Fruit fly (Drosophila melanogaster) whole organism, embryonic: ENCODE measurements around the gene Rtnl1.

Experiments used
- Adf1 ChIP-seq: fragments of 200-800 bp; sonication (Bioruptor generic); IDR thresholded peaks from 2 replicates; pipeline ENCODE4 v1.3.6; 2022; ENCODE audit warnings: missing biosample characterization, missing genetic modification characterization
- B-H2 ChIP-seq: fragments of 200-800 bp; sonication (Bioruptor generic); optimal IDR thresholded peaks from 2 replicates; lab custom pipeline; 2018; ENCODE audit warnings: missing biosample characterization, mild to moderate bottlenecking, missing genetic modification characterization
- CG16815 ChIP-seq: fragments of 200-800 bp; sonication (Bioruptor generic); optimal IDR thresholded peaks from 3 replicates; lab custom pipeline; 2017; ENCODE audit warnings: missing biosample characterization, mild to moderate bottlenecking, missing genetic modification characterization
- CG16863 ChIP-seq: fragments of 200-800 bp; sonication (Bioruptor generic); optimal IDR thresholded peaks from 3 replicates; lab custom pipeline; 2016; ENCODE audit warnings: missing biosample characterization, missing genetic modification characterization
- CG17802 ChIP-seq: fragments of 200-800 bp; sonication (Bioruptor generic); optimal IDR thresholded peaks from 2 replicates; lab custom pipeline; 2018; ENCODE audit warnings: missing biosample characterization, mild to moderate bottlenecking, missing genetic modification characterization, moderate library complexity
- CG1792 ChIP-seq: fragments of 200-800 bp; sonication (Bioruptor generic); optimal IDR thresholded peaks from 2 replicates; lab custom pipeline; 2016; ENCODE audit warnings: missing biosample characterization, missing genetic modification characterization
- CG2202 ChIP-seq: fragments of 200-800 bp; sonication (Bioruptor generic); optimal IDR thresholded peaks from 2 replicates; lab custom pipeline; 2018; ENCODE audit warnings: missing biosample characterization, mild to moderate bottlenecking, missing genetic modification characterization
- CG2678 ChIP-seq: fragments of 200-800 bp; sonication (Bioruptor generic); optimal IDR thresholded peaks from 3 replicates; lab custom pipeline; 2019; ENCODE audit warnings: missing biosample characterization, mild to moderate bottlenecking, missing genetic modification characterization, moderate library complexity
- CG32532 ChIP-seq: fragments of 200-800 bp; sonication (Bioruptor generic); IDR thresholded peaks from 2 replicates; pipeline ENCODE4 v1.3.6; 2022; ENCODE audit warnings: missing biosample characterization, missing genetic modification characterization
- CG4282 ChIP-seq: fragments of 200-800 bp; sonication (Bioruptor generic); optimal IDR thresholded peaks from 2 replicates; lab custom pipeline; 2016; ENCODE audit warnings: missing biosample characterization, missing genetic modification characterization
- CG4328 ChIP-seq: fragments of 200-800 bp; sonication (Bioruptor generic); optimal IDR thresholded peaks from 3 replicates; lab custom pipeline; 2017; ENCODE audit warnings: missing biosample characterization, missing genetic modification reagents, missing genetic modification characterization
- CG4360 ChIP-seq: fragments of 200-800 bp; sonication (Bioruptor generic); IDR thresholded peaks from 2 replicates; pipeline ENCODE4 v1.3.6; 2022; ENCODE audit warnings: missing biosample characterization, missing genetic modification characterization
- CG6254 ChIP-seq: fragments of 200-800 bp; sonication (Bioruptor generic); optimal IDR thresholded peaks from 3 replicates; lab custom pipeline; 2017; ENCODE audit warnings: mild to moderate bottlenecking, missing biosample characterization, missing genetic modification reagents, missing genetic modification characterization
- CG6683 ChIP-seq: fragments of 200-800 bp; sonication (Bioruptor generic); optimal IDR thresholded peaks from 2 replicates; lab custom pipeline; 2017; ENCODE audit warnings: missing biosample characterization, mild to moderate bottlenecking, missing genetic modification characterization, missing genetic modification reagents
- CG8924 ChIP-seq: fragments of 200-800 bp; optimal IDR thresholded peaks from 3 replicates; lab custom pipeline; 2019; ENCODE audit warnings: missing biosample characterization, mild to moderate bottlenecking, missing genetic modification characterization, moderate library complexity
- Deaf1 ChIP-seq: fragments of 200-800 bp; optimal IDR thresholded peaks from 3 replicates; lab custom pipeline; 2019; ENCODE audit warnings: missing biosample characterization, mild to moderate bottlenecking, missing genetic modification characterization, moderate library complexity
- Fer3 ChIP-seq: fragments of 200-800 bp; sonication (Bioruptor generic); optimal IDR thresholded peaks from 2 replicates; lab custom pipeline; 2018; ENCODE audit warnings: missing biosample characterization, mild to moderate bottlenecking, missing genetic modification characterization, moderate library complexity
- HLH54F ChIP-seq: fragments of 200-800 bp; sonication (Bioruptor generic); optimal IDR thresholded peaks from 3 replicates; lab custom pipeline; 2016; ENCODE audit warnings: missing biosample characterization, missing genetic modification characterization
- Hr3 ChIP-seq: fragments of 200-800 bp; sonication (Bioruptor generic); optimal IDR thresholded peaks from 3 replicates; lab custom pipeline; 2016; ENCODE audit warnings: missing biosample characterization, missing genetic modification characterization
- Hsf ChIP-seq: fragments of 200-800 bp; sonication (Bioruptor generic); optimal IDR thresholded peaks from 3 replicates; lab custom pipeline; 2016; ENCODE audit warnings: missing biosample characterization, missing genetic modification characterization
- Lim3 ChIP-seq: fragments of 200-800 bp; sonication (Bioruptor generic); IDR thresholded peaks from 2 replicates; pipeline ENCODE4 v1.3.6; 2022; ENCODE audit warnings: missing biosample characterization, missing genetic modification characterization
- NfI ChIP-seq: fragments of 200-800 bp; sonication (Bioruptor generic); optimal IDR thresholded peaks from 3 replicates; lab custom pipeline; 2018; ENCODE audit warnings: missing biosample characterization, mild to moderate bottlenecking, missing genetic modification characterization, moderate library complexity
- Optix ChIP-seq: fragments of 200-800 bp; sonication (Bioruptor generic); IDR thresholded peaks from 3 replicates; pipeline ENCODE4 v1.3.6; 2022; ENCODE audit warnings: missing biosample characterization, missing genetic modification characterization
- PHDP ChIP-seq: fragments of 200-800 bp; sonication (Bioruptor generic); optimal IDR thresholded peaks from 3 replicates; lab custom pipeline; 2018; ENCODE audit warnings: missing biosample characterization, mild to moderate bottlenecking, missing genetic modification characterization, moderate library complexity
- Pdp1 ChIP-seq, 2 experiments: fragments of 200-800 bp; sonication (Bioruptor generic); optimal IDR thresholded peaks; 3 replicates each; lab custom pipeline; 2016; ENCODE audit warnings: missing biosample characterization in 2 of 2, missing genetic modification characterization in 2 of 2, mild to moderate bottlenecking in 1 of 2, moderate library complexity in 1 of 2
- Poxn ChIP-seq: fragments of 200-800 bp; sonication (Bioruptor generic); IDR thresholded peaks from 2 replicates; pipeline ENCODE4 v1.3.6; 2022; ENCODE audit warnings: missing biosample characterization, missing genetic modification characterization
- Spps ChIP-seq: fragments of 200-800 bp; sonication (Bioruptor generic); optimal IDR thresholded peaks from 2 replicates; lab custom pipeline; 2018; ENCODE audit warnings: missing biosample characterization, mild to moderate bottlenecking, missing genetic modification characterization
- Stat92E ChIP-seq, 3 experiments: fragments of >200 bp in 2 of 3; fragments of 200-800 bp in 1 of 3; sonication (Bioruptor generic) in 1 of 3; optimal IDR thresholded peaks; 2 replicates each; lab custom pipeline; 2017 to 2019; ENCODE audit warnings: missing biosample characterization in 3 of 3, missing genetic modification characterization in 3 of 3, mild to moderate bottlenecking in 1 of 3, moderate library complexity in 1 of 3
- ab ChIP-seq: fragments of 200-800 bp; sonication (Bioruptor generic); optimal IDR thresholded peaks from 2 replicates; lab custom pipeline; 2016; ENCODE audit warnings: missing biosample characterization, missing genetic modification characterization
- amos ChIP-seq: fragments of 200-800 bp; sonication (Bioruptor generic); IDR thresholded peaks from 2 replicates; pipeline ENCODE4 v1.3.6; 2022; ENCODE audit warnings: missing biosample characterization, missing genetic modification characterization; ENCODE audit not compliant: partially characterized antibody
- aop ChIP-seq: fragments of 200-800 bp; sonication (Bioruptor generic); IDR thresholded peaks from 2 replicates; pipeline ENCODE4 v1.3.6; 2022; ENCODE audit warnings: missing biosample characterization, missing genetic modification characterization
- bcd ChIP-seq: fragments of 200-800 bp; sonication (Bioruptor generic); optimal IDR thresholded peaks from 2 replicates; lab custom pipeline; 2017; ENCODE audit warnings: missing biosample characterization, mild to moderate bottlenecking, missing genetic modification characterization
- cg ChIP-seq: fragments of 200-800 bp; sonication (Bioruptor generic); optimal IDR thresholded peaks from 3 replicates; lab custom pipeline; 2019; ENCODE audit warnings: missing biosample characterization, mild to moderate bottlenecking, missing genetic modification characterization, moderate library complexity
- ci ChIP-seq: fragments of 200-800 bp; sonication (Bioruptor generic); IDR thresholded peaks from 3 replicates; pipeline ENCODE4 v1.3.6; 2022; ENCODE audit warnings: missing biosample characterization, missing genetic modification characterization
- exex ChIP-seq: fragments of 200-800 bp; sonication (Bioruptor generic); optimal IDR thresholded peaks from 4 replicates; lab custom pipeline; 2018; ENCODE audit warnings: missing biosample characterization, mild to moderate bottlenecking, missing genetic modification characterization, moderate library complexity
- gce ChIP-seq: fragments of 200-800 bp; sonication (Bioruptor generic); IDR thresholded peaks from 3 replicates; pipeline ENCODE4 v1.3.6; 2022; ENCODE audit warnings: missing biosample characterization, missing genetic modification characterization
- hth ChIP-seq: fragments of >200 bp; optimal IDR thresholded peaks from 2 replicates; lab custom pipeline; 2017; ENCODE audit warnings: inconsistent platforms
- jumu ChIP-seq: fragments of 200-800 bp; sonication (Bioruptor generic); optimal IDR thresholded peaks from 3 replicates; lab custom pipeline; 2016; ENCODE audit warnings: missing biosample characterization, missing genetic modification characterization
- lola ChIP-seq, 3 experiments: fragments of >200 bp in 2 of 3; fragments of 200-800 bp in 1 of 3; sonication (Bioruptor generic) in 1 of 3; optimal IDR thresholded peaks; 2 replicates each; lab custom pipeline; 2017 to 2019; ENCODE audit warnings: missing biosample characterization in 3 of 3, missing genetic modification characterization in 3 of 3, mild to moderate bottlenecking in 1 of 3, moderate library complexity in 1 of 3
- luna ChIP-seq: fragments of 200-800 bp; sonication (Bioruptor generic); optimal IDR thresholded peaks from 2 replicates; lab custom pipeline; 2016; ENCODE audit warnings: missing biosample characterization, missing genetic modification characterization
- mirr ChIP-seq: fragments of 200-800 bp; sonication (Bioruptor generic); optimal IDR thresholded peaks from 3 replicates; lab custom pipeline; 2018; ENCODE audit warnings: missing biosample characterization, mild to moderate bottlenecking, missing genetic modification characterization
- schlank ChIP-seq: fragments of 200-800 bp; sonication (Bioruptor generic); optimal IDR thresholded peaks from 2 replicates; lab custom pipeline; 2018; ENCODE audit warnings: missing biosample characterization, mild to moderate bottlenecking, missing genetic modification characterization
- shn ChIP-seq: fragments of 200-800 bp; sonication (Bioruptor generic); optimal IDR thresholded peaks from 3 replicates; lab custom pipeline; 2016; ENCODE audit warnings: missing biosample characterization, missing genetic modification characterization
- sim ChIP-seq: fragments of 200-800 bp; sonication (Bioruptor generic); IDR thresholded peaks from 2 replicates; pipeline ENCODE4 v1.3.6; 2022; ENCODE audit warnings: missing biosample characterization, missing genetic modification characterization
- sisA ChIP-seq: fragments of 200-800 bp; sonication (Bioruptor generic); IDR thresholded peaks from 2 replicates; pipeline ENCODE4 v1.3.6; 2022; ENCODE audit warnings: missing biosample characterization, missing genetic modification characterization
- tll ChIP-seq, 2 experiments: fragments of 200-800 bp in 1 of 2; fragments of >200 bp in 1 of 2; sonication (Bioruptor generic) in 1 of 2; optimal IDR thresholded peaks; 2 replicates each; lab custom pipeline; 2017 to 2019; ENCODE audit warnings: missing biosample characterization in 2 of 2, missing genetic modification characterization in 2 of 2, mild to moderate bottlenecking in 1 of 2, moderate library complexity in 1 of 2
- trem ChIP-seq: fragments of 200-800 bp; optimal IDR thresholded peaks from 3 replicates; lab custom pipeline; 2019; ENCODE audit warnings: missing biosample characterization, mild to moderate bottlenecking, missing genetic modification characterization, moderate library complexity
- vvl ChIP-seq: fragments of 200-800 bp; sonication (Bioruptor generic); IDR thresholded peaks from 2 replicates; pipeline ENCODE4 v1.3.6; 2022; ENCODE audit warnings: missing biosample characterization, missing genetic modification characterization
- wdn ChIP-seq: fragments of 200-800 bp; sonication (Bioruptor generic); IDR thresholded peaks from 2 replicates; pipeline ENCODE4 v1.3.6; 2022; ENCODE audit warnings: missing biosample characterization, missing genetic modification characterization

Gene Rtnl1

DNA sequence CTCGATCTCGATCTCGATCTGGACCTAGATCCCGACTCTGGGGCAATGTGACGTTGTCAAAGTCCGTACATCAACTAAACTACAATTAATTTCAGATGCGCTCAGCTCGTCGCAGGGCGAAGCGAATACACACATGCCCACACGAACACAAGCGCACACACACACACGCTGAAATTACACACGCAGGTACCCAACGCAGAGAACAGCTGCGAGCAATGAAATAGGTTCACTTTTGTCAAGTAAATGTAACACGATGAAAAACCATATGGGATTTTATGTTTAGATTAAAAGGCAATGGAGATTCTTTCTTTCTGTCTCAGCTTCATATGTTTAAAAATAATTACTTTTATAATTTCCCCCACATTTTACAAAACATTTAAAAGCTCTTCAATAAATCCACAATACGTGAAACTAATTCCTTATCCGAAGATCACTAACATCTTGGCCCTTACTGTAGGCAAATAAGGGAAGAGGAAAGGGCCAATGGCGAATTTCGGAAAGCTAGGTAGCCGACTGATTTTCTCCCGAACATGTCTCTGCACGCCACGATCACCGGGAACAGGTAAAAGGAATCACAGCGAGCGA is 9.1 kb downstream of the Rtnl1 start (continued):
- peak; percentile 66 for TF ChIP-seq ab (GFP tag; lab: Kevin White, UChicago)
- TF ChIP-seq cg, result peak; percentile 93
- TF ChIP-seq Lim3 (GFP tag; lab: Robert Waterston, UW), result no peak; the same call in 1 of the 2 replicates
- peak in 1 of 2 experiments; percentile 73 for TF ChIP-seq tll (GFP tag; optimal IDR thresholded peaks at IDR 0.05; lab: Kevin White, UChicago)
- peak; percentile 93 for TF ChIP-seq CG8924 (tag; lab: Kevin White, UChicago)
- TF ChIP-seq CG4282 (GFP tag; lab: Kevin White, UChicago), result no peak
- TF ChIP-seq CG17802 (tag; lab: Kevin White, UChicago), result peak; percentile 33
- TF ChIP-seq CG2678, result peak; percentile 90
- peak; percentile 50; the same call in 1 of the 2 replicates for TF ChIP-seq sim
- peak; percentile 68 for TF ChIP-seq Hr3
- peak; percentile 51 for TF ChIP-seq Adf1 (GFP tag; lab: Robert Waterston, UW)
- TF ChIP-seq schlank (tag; lab: Kevin White, UChicago), result peak; percentile 46
- no peak; the same call in 1 of the 2 replicates for TF ChIP-seq aop (GFP tag; lab: Robert Waterston, UW)
- no peak for TF ChIP-seq hth (lab: Kevin White, UChicago)
- TF ChIP-seq Spps (tag; lab: Kevin White, UChicago), result peak; percentile 55
- TF ChIP-seq CG32532 (GFP tag; lab: Robert Waterston, UW), result peak; percentile 84
- 0 out of 2 replicates have a peak, but pooled peaks have one; percentile 32 for TF ChIP-seq CG4360
- TF ChIP-seq CG6683 (GFP tag; lab: Kevin White, UChicago), result peak; percentile 62
- peak; percentile 82 for TF ChIP-seq sisA
- TF ChIP-seq Stat92E (GFP tag; optimal IDR thresholded peaks at IDR 0.05; lab: Kevin White, UChicago), result peak in 1 of 3 experiments; percentile 57
- peak; percentile 90 for TF ChIP-seq CG16815 (GFP tag; lab: Kevin White, UChicago)
- peak; percentile 76 for TF ChIP-seq Fer3 (tag; lab: Kevin White, UChicago)
- peak; percentile 84 for TF ChIP-seq ci (GFP tag; lab: Robert Waterston, UW)
- TF ChIP-seq CG2202 (tag; lab: Kevin White, UChicago), result peak; percentile 85
- TF ChIP-seq amos (GFP tag; lab: Robert Waterston, UW), result no peak
- peak; percentile 56; the same call in 2 of the 3 replicates for TF ChIP-seq Optix (GFP tag; lab: Robert Waterston, UW)
- peak; percentile 85 for TF ChIP-seq Deaf1 (tag; lab: Kevin White, UChicago)
- TF ChIP-seq Hsf (GFP tag; lab: Kevin White, UChicago), result peak; percentile 74
- TF ChIP-seq luna (GFP tag; lab: Kevin White, UChicago), result no peak
- TF ChIP-seq vvl, result peak; percentile 88
- TF ChIP-seq NfI (GFP tag; lab: Kevin White, UChicago), result peak; percentile 75
- peak; percentile 33 for TF ChIP-seq exex (tag; lab: Kevin White, UChicago)
- TF ChIP-seq trem (tag; lab: Kevin White, UChicago), result peak; percentile 79
- peak; percentile 56 for TF ChIP-seq HLH54F (GFP tag; lab: Kevin White, UChicago)
- peak; percentile 9 for TF ChIP-seq CG1792 (GFP tag; lab: Kevin White, UChicago)
- 0 out of 3 replicates have a peak, but pooled peaks have one; percentile 50 for TF ChIP-seq gce (GFP tag; lab: Robert Waterston, UW)
- peak; percentile 56 for TF ChIP-seq Poxn
- TF ChIP-seq CG16863 (GFP tag; lab: Kevin White, UChicago), result peak; percentile 64
- TF ChIP-seq shn (GFP tag; lab: Kevin White, UChicago), result peak; percentile 31
- TF ChIP-seq jumu (GFP tag; lab: Kevin White, UChicago), result peak; percentile 76
- peak; percentile 75 for TF ChIP-seq CG6254
- peak; percentile 56 to 85 for TF ChIP-seq Pdp1 (GFP tag; optimal IDR thresholded peaks at IDR 0.05; lab: Kevin White, UChicago)
- peak; percentile 58 for TF ChIP-seq wdn (GFP tag; lab: Robert Waterston, UW)
- peak; percentile 31 for TF ChIP-seq mirr (GFP tag; lab: Kevin White, UChicago)
- peak; percentile 67 for TF ChIP-seq CG4328
- peak; percentile 80 for TF ChIP-seq bcd (GFP tag; lab: Kevin White, UChicago)
- peak; percentile 43 for TF ChIP-seq B-H2 (GFP tag; lab: Kevin White, UChicago)
- TF ChIP-seq PHDP (tag; lab: Kevin White, UChicago), result peak; percentile 90
- peak in 1 of 3 experiments; percentile 94 for TF ChIP-seq lola (GFP tag; optimal IDR thresholded peaks at IDR 0.05; lab: Kevin White, UChicago)
